Fruit fly (Drosophila melanogaster) whole organism, embryonic: Measurements from ENCODE around the gene CG18213.

ENCODE experiments used
- Adf1 ChIP-seq: fragments of 200-800 bp; sonication (Bioruptor generic); IDR thresholded peaks from 2 replicates; pipeline ENCODE4 v1.3.6; 2022; ENCODE audit warnings: missing biosample characterization, missing genetic modification characterization
- C15 ChIP-seq: fragments of 200-800 bp; sonication (Bioruptor generic); IDR thresholded peaks from 3 replicates; pipeline ENCODE4 v1.3.6; 2022; ENCODE audit warnings: missing biosample characterization, missing genetic modification characterization
- CG10267 ChIP-seq: fragments of 200-800 bp; sonication (Bioruptor generic); optimal IDR thresholded peaks from 2 replicates; lab custom pipeline; 2018; ENCODE audit warnings: missing biosample characterization, mild to moderate bottlenecking, missing genetic modification characterization, moderate library complexity
- CG12104 ChIP-seq: fragments of 200-800 bp; sonication (Bioruptor generic); optimal IDR thresholded peaks from 3 replicates; lab custom pipeline; 2016; ENCODE audit warnings: missing biosample characterization, missing genetic modification characterization
- CG12219 ChIP-seq: fragments of 200-800 bp; sonication (Bioruptor generic); optimal IDR thresholded peaks from 3 replicates; lab custom pipeline; 2018; ENCODE audit warnings: missing biosample characterization, mild to moderate bottlenecking, missing genetic modification characterization
- CG12659 ChIP-seq: fragments of 200-800 bp; sonication (Bioruptor generic); optimal IDR thresholded peaks from 3 replicates; lab custom pipeline; 2017; ENCODE audit warnings: mild to moderate bottlenecking, missing biosample characterization, missing genetic modification reagents, missing genetic modification characterization
- CG12744 ChIP-seq: fragments of 200-800 bp; sonication (Bioruptor generic); optimal IDR thresholded peaks from 2 replicates; lab custom pipeline; 2016; ENCODE audit warnings: missing biosample characterization, missing genetic modification characterization
- CG16863 ChIP-seq: fragments of 200-800 bp; sonication (Bioruptor generic); optimal IDR thresholded peaks from 3 replicates; lab custom pipeline; 2016; ENCODE audit warnings: missing biosample characterization, missing genetic modification characterization
- CG18476 ChIP-seq: fragments of 200-800 bp; sonication (Bioruptor generic); optimal IDR thresholded peaks from 2 replicates; lab custom pipeline; 2016; ENCODE audit warnings: missing biosample characterization, mild to moderate bottlenecking, missing genetic modification characterization
- CG3163 ChIP-seq: fragments of 200-800 bp; sonication (Bioruptor generic); optimal IDR thresholded peaks from 3 replicates; lab custom pipeline; 2016; ENCODE audit warnings: missing biosample characterization, missing genetic modification characterization
- CG34422 ChIP-seq: fragments of 200-800 bp; sonication (Bioruptor generic); IDR thresholded peaks from 3 replicates; pipeline ENCODE4 v1.3.6; 2022; ENCODE audit warnings: missing biosample characterization, missing genetic modification characterization
- CG43689 ChIP-seq: fragments of 200-800 bp; sonication (Bioruptor generic); IDR thresholded peaks from 2 replicates; pipeline ENCODE4 v1.3.6; 2022; ENCODE audit warnings: missing biosample characterization, missing genetic modification characterization
- CG4707 ChIP-seq: fragments of 200-800 bp; sonication (Bioruptor generic); optimal IDR thresholded peaks from 2 replicates; lab custom pipeline; 2018; ENCODE audit warnings: missing biosample characterization, mild to moderate bottlenecking, missing genetic modification characterization, moderate library complexity
- CG4730 ChIP-seq: fragments of 200-800 bp; sonication (Bioruptor generic); IDR thresholded peaks from 2 replicates; pipeline ENCODE4 v1.3.6; 2022; ENCODE audit warnings: missing biosample characterization, missing genetic modification characterization
- CG4820 ChIP-seq: fragments of 200-800 bp; sonication (Bioruptor generic); optimal IDR thresholded peaks from 3 replicates; lab custom pipeline; 2016; ENCODE audit warnings: missing biosample characterization, missing genetic modification characterization
- CG6683 ChIP-seq: fragments of 200-800 bp; sonication (Bioruptor generic); optimal IDR thresholded peaks from 2 replicates; lab custom pipeline; 2017; ENCODE audit warnings: missing biosample characterization, mild to moderate bottlenecking, missing genetic modification characterization, missing genetic modification reagents
- CG7963 ChIP-seq: fragments of 200-800 bp; sonication (Bioruptor generic); IDR thresholded peaks from 3 replicates; pipeline ENCODE4 v1.3.6; 2022; ENCODE audit warnings: missing biosample characterization, missing genetic modification characterization; ENCODE audit not compliant: partially characterized antibody
- CG9817 ChIP-seq: fragments of 200-800 bp; sonication (Bioruptor generic); optimal IDR thresholded peaks from 2 replicates; lab custom pipeline; 2018; ENCODE audit warnings: missing biosample characterization, mild to moderate bottlenecking, missing genetic modification characterization, moderate library complexity
- CrebB ChIP-seq: fragments of 200-800 bp; sonication (Bioruptor generic); optimal IDR thresholded peaks from 3 replicates; lab custom pipeline; 2018; ENCODE audit warnings: missing biosample characterization, mild to moderate bottlenecking, missing genetic modification characterization
- D19A ChIP-seq: fragments of 200-800 bp; optimal IDR thresholded peaks from 3 replicates; lab custom pipeline; 2019; ENCODE audit warnings: missing biosample characterization, mild to moderate bottlenecking, missing genetic modification characterization, moderate library complexity
- Dll ChIP-seq: fragments of 200-800 bp; sonication (Bioruptor generic); IDR thresholded peaks from 4 replicates; pipeline ENCODE4 v1.3.6; 2022; ENCODE audit warnings: missing biosample characterization, missing genetic modification characterization; ENCODE audit not compliant: partially characterized antibody
- Fer2 ChIP-seq: fragments of 200-800 bp; sonication (Bioruptor generic); optimal IDR thresholded peaks from 2 replicates; lab custom pipeline; 2018; ENCODE audit warnings: missing biosample characterization, mild to moderate bottlenecking, missing genetic modification characterization, moderate library complexity
- Gug ChIP-seq: fragments of 200-800 bp; sonication (Bioruptor generic); IDR thresholded peaks from 4 replicates; pipeline ENCODE4 v1.3.6; 2022; ENCODE audit warnings: missing biosample characterization, missing genetic modification characterization
- MESR4 ChIP-seq: fragments of 200-800 bp; sonication (Bioruptor generic); optimal IDR thresholded peaks from 2 replicates; lab custom pipeline; 2018; ENCODE audit warnings: missing biosample characterization, mild to moderate bottlenecking, missing genetic modification characterization, moderate library complexity
- Mrtf ChIP-seq: fragments of 200-800 bp; sonication (Bioruptor generic); IDR thresholded peaks from 3 replicates; pipeline ENCODE4 v1.3.6; 2022; ENCODE audit warnings: missing biosample characterization, missing genetic modification characterization
- Poxn ChIP-seq: fragments of 200-800 bp; sonication (Bioruptor generic); IDR thresholded peaks from 2 replicates; pipeline ENCODE4 v1.3.6; 2022; ENCODE audit warnings: missing biosample characterization, missing genetic modification characterization
- Rx ChIP-seq: fragments of 200-800 bp; sonication (Bioruptor generic); IDR thresholded peaks from 2 replicates; pipeline ENCODE4 v1.3.6; 2022; ENCODE audit warnings: missing biosample characterization, missing genetic modification characterization
- Spps ChIP-seq: fragments of 200-800 bp; sonication (Bioruptor generic); optimal IDR thresholded peaks from 2 replicates; lab custom pipeline; 2018; ENCODE audit warnings: missing biosample characterization, mild to moderate bottlenecking, missing genetic modification characterization
- Ssrp ChIP-seq: fragments of 200-800 bp; sonication (Bioruptor generic); optimal IDR thresholded peaks from 2 replicates; lab custom pipeline; 2018; ENCODE audit warnings: missing biosample characterization, mild to moderate bottlenecking, missing genetic modification characterization, moderate library complexity
- Tbp ChIP-seq: fragments of >200 bp; optimal IDR thresholded peaks from 2 replicates; lab custom pipeline; 2018; ENCODE audit warnings: missing biosample characterization, missing genetic modification characterization
- amos ChIP-seq: fragments of 200-800 bp; sonication (Bioruptor generic); IDR thresholded peaks from 2 replicates; pipeline ENCODE4 v1.3.6; 2022; ENCODE audit warnings: missing biosample characterization, missing genetic modification characterization; ENCODE audit not compliant: partially characterized antibody
- ase ChIP-seq: fragments of 200-800 bp; sonication (Bioruptor generic); IDR thresholded peaks from 3 replicates; pipeline ENCODE4 v1.3.6; 2022; ENCODE audit warnings: missing biosample characterization, missing genetic modification characterization
- btn ChIP-seq: fragments of 200-800 bp; sonication (Bioruptor generic); optimal IDR thresholded peaks from 2 replicates; lab custom pipeline; 2016; ENCODE audit warnings: missing biosample characterization, missing genetic modification characterization
- disco-r ChIP-seq: fragments of 200-800 bp; sonication (Bioruptor generic); optimal IDR thresholded peaks from 2 replicates; lab custom pipeline; 2016; ENCODE audit warnings: missing biosample characterization, missing genetic modification characterization
- en ChIP-seq: fragments of 200-800 bp; sonication (Bioruptor generic); optimal IDR thresholded peaks from 2 replicates; lab custom pipeline; 2016; ENCODE audit warnings: missing biosample characterization, missing genetic modification characterization
- exex ChIP-seq: fragments of 200-800 bp; sonication (Bioruptor generic); optimal IDR thresholded peaks from 4 replicates; lab custom pipeline; 2018; ENCODE audit warnings: missing biosample characterization, mild to moderate bottlenecking, missing genetic modification characterization, moderate library complexity
- gcm2 ChIP-seq: fragments of 200-800 bp; sonication (Bioruptor generic); optimal IDR thresholded peaks from 2 replicates; lab custom pipeline; 2016; ENCODE audit warnings: missing biosample characterization, missing genetic modification characterization
- mld ChIP-seq: fragments of 200-800 bp; sonication (Bioruptor generic); IDR thresholded peaks from 3 replicates; pipeline ENCODE4 v1.3.6; 2022; ENCODE audit warnings: missing biosample characterization, missing genetic modification characterization; ENCODE audit not compliant: partially characterized antibody
- odd ChIP-seq: fragments of 200-800 bp; sonication (Bioruptor generic); optimal IDR thresholded peaks from 2 replicates; lab custom pipeline; 2017; ENCODE audit warnings: missing biosample characterization, mild to moderate bottlenecking, missing genetic modification characterization
- pan ChIP-seq, 4 experiments: fragments of >200 bp in 3 of 4; fragments of 200-800 bp in 1 of 4; sonication (Bioruptor generic) in 1 of 4; optimal IDR thresholded peaks in 3 of 4; IDR thresholded peaks in 1 of 4; 2 replicates each; pipeline versions ENCODE4 v1.3.6 to Lab custom; 2017 to 2022; ENCODE audit warnings: missing biosample characterization in 2 of 4, missing genetic modification characterization in 2 of 4, mixed read lengths in 1 of 4
- pnt ChIP-seq: fragments of 200-800 bp; sonication (Bioruptor generic); optimal IDR thresholded peaks from 3 replicates; lab custom pipeline; 2016; ENCODE audit warnings: missing biosample characterization, missing genetic modification characterization
- stwl ChIP-seq: fragments of 200-800 bp; sonication (Bioruptor generic); optimal IDR thresholded peaks from 3 replicates; lab custom pipeline; 2018; ENCODE audit warnings: missing biosample characterization, mild to moderate bottlenecking, missing genetic modification characterization, moderate library complexity
- sug ChIP-seq: fragments of 200-800 bp; optimal IDR thresholded peaks from 2 replicates; lab custom pipeline; 2019; ENCODE audit warnings: missing biosample characterization, mild to moderate bottlenecking, missing genetic modification characterization, moderate library complexity
- tio ChIP-seq: fragments of 200-800 bp; sonication (Bioruptor generic); optimal IDR thresholded peaks from 2 replicates; lab custom pipeline; 2017; ENCODE audit warnings: missing biosample characterization, missing genetic modification characterization, inconsistent platforms
- trem ChIP-seq: fragments of 200-800 bp; optimal IDR thresholded peaks from 3 replicates; lab custom pipeline; 2019; ENCODE audit warnings: missing biosample characterization, mild to moderate bottlenecking, missing genetic modification characterization, moderate library complexity
- z ChIP-seq: fragments of 200-800 bp; sonication (Bioruptor generic); IDR thresholded peaks from 3 replicates; pipeline ENCODE4 v1.3.6; 2022; ENCODE audit warnings: missing biosample characterization, missing genetic modification characterization
- zf30C ChIP-seq: fragments of 200-800 bp; sonication (Bioruptor generic); optimal IDR thresholded peaks from 3 replicates; lab custom pipeline; 2018; ENCODE audit warnings: missing biosample characterization, mild to moderate bottlenecking, missing genetic modification characterization
- zfh2 ChIP-seq: fragments of 200-800 bp; sonication (Bioruptor generic); optimal IDR thresholded peaks from 2 replicates; lab custom pipeline; 2016; ENCODE audit warnings: missing biosample characterization, missing genetic modification characterization

The CG18213 gene

dm6 chr3R:17065018-17065784, 25.2 kb upstream of the CG18213 start (continued):
- TF ChIP-seq disco-r (GFP tag; lab: Kevin White, UChicago) (peak; percentile 64), Ssrp (tag; lab: Kevin White, UChicago) (peak; percentile 91), Spps (peak; percentile 77), sug (tag; lab: Kevin White, UChicago) (peak; percentile 78), CG4730 (GFP tag; lab: Robert Waterston, UW) (peak; percentile 78), CG18476 (GFP tag; lab: Kevin White, UChicago) (peak; percentile 89), ase (peak; percentile 81), Poxn (GFP tag; lab: Robert Waterston, UW) (peak; percentile 61), zf30C (GFP tag; lab: Kevin White, UChicago) (peak; percentile 93), Tbp (GFP tag; lab: Kevin White, UChicago) (no peak), pnt (peak; percentile 79), amos (GFP tag; lab: Robert Waterston, UW) (no peak; the same call in 1 of the 2 replicates), Fer2 (tag; lab: Kevin White, UChicago) (peak; percentile 78), CG9817 (tag; lab: Kevin White, UChicago) (peak; percentile 86), CG16863 (GFP tag; lab: Kevin White, UChicago) (peak; percentile 91), z (GFP tag; lab: Robert Waterston, UW) (0 out of 3 replicates have a peak, but pooled peaks have one; percentile 54), CG7963 (no peak), stwl (tag; lab: Kevin White, UChicago) (peak; percentile 16), CG12219 (GFP tag; lab: Kevin White, UChicago) (peak; percentile 92), CG4820 (peak; percentile 88), CG43689 (GFP tag; lab: Robert Waterston, UW) (peak; percentile 44; the same call in 1 of the 2 replicates), CrebB (tag; lab: Kevin White, UChicago) (peak; percentile 81), btn (GFP tag; lab: Kevin White, UChicago) (peak; percentile 60), CG10267 (tag; lab: Kevin White, UChicago) (peak; percentile 89), MESR4 (GFP tag; lab: Kevin White, UChicago) (peak; percentile 38), odd (GFP tag; lab: Kevin White, UChicago) (peak; percentile 87), Rx (peak; percentile 82), en (GFP tag; lab: Kevin White, UChicago) (peak; percentile 76), pan (optimal IDR thresholded peaks at IDR 0.05; lab: Kevin White, UChicago) (no peak), pan (GFP tag; optimal IDR thresholded peaks at IDR 0.05 in 1 of 2, IDR thresholded peaks at IDR 0.05 in 1 of 2) (peak in 1 of 2 experiments; percentile 90), Adf1 (GFP tag; lab: Robert Waterston, UW) (peak; percentile 79), C15 (0 out of 3 replicates have a peak, but pooled peaks have one; percentile 54), Gug (peak; percentile 76), CG3163 (GFP tag; lab: Kevin White, UChicago) (peak; percentile 82), CG12104 (GFP tag; lab: Kevin White, UChicago) (peak; percentile 88), Mrtf (GFP tag; lab: Robert Waterston, UW) (peak; percentile 77), exex (peak; percentile 72), CG12659 (GFP tag; lab: Kevin White, UChicago) (peak; percentile 95), CG12744 (peak; percentile 89), gcm2 (peak; percentile 86), CG34422 (peak; percentile 89), trem (tag; lab: Kevin White, UChicago) (peak; percentile 91), Dll (GFP tag; lab: Robert Waterston, UW) (0 out of 4 replicates have a peak, but pooled peaks have one; percentile 43), CG4707 (GFP tag; lab: Kevin White, UChicago) (peak; percentile 72), zfh2 (GFP tag; lab: Kevin White, UChicago) (peak; percentile 92), CG6683 (GFP tag; lab: Kevin White, UChicago) (peak; percentile 90), mld (no peak), D19A (tag; lab: Kevin White, UChicago) (peak; percentile 91), tio (peak; percentile 88)
